Worm (Caenorhabditis elegans): ENCODE results near the gene cyp-35C1.

DNA sequence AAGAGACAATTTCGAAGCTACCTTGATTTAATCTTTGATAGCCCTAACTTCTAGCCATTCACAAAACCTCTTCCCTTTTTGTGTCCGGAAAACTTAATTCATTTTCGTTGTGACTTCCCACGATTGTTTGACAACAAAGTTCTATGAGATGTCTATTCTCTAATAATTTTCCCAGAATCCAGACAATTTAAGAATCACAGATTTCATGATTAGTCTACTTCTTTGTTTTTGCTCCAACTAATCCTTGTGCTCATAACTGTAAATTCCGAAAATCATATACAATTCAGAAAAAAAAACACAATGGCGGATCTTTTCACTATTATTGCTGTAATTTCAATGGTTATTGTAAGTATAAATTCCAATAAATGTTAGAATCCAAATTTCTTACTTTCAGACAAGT, 35.8 kb downstream of the cyp-35C1 start, which contains the start of gene srx-137:
- TF ChIP-seq ztf-11 (tag; optimal IDR thresholded peaks at IDR 0.05) (no peak), lin-29 (GFP tag; IDR thresholded peaks at IDR 0.05) (no peak), lin-15B (tag; optimal IDR thresholded peaks at IDR 0.05) (no peak), T20F7.1 (GFP tag; optimal IDR thresholded peaks at IDR 0.05) (no peak), nhr-25 (tag; optimal IDR thresholded peaks at IDR 0.05; ENCODE audit: borderline replicate concordance, insufficient read depth) (no peak), unc-62 (GFP tag; optimal IDR thresholded peaks at IDR 0.05 in 1 of 2) (no peak), unc-62 (tag; optimal IDR thresholded peaks at IDR 0.05) (no peak), ZK546.5 (tag; optimal IDR thresholded peaks at IDR 0.05) (no peak), hmg-1.1 (GFP tag; IDR thresholded peaks at IDR 0.05) (no peak), daf-16 (GFP tag; optimal IDR thresholded peaks at IDR 0.05) (no peak), daf-16 (tag; optimal IDR thresholded peaks at IDR 0.05) (no peak), nhr-11 (tag; optimal IDR thresholded peaks at IDR 0.05) (no peak), fos-1 (tag; optimal IDR thresholded peaks at IDR 0.05) (no peak), set-16 (GFP tag; IDR thresholded peaks at IDR 0.05) (no peak), gei-8 (GFP tag; optimal IDR thresholded peaks at IDR 0.05) (no peak), nhr-10 (tag; optimal IDR thresholded peaks at IDR 0.05) (no peak)

All from whole organism, L4 larva.